Comparison of ENCODE assay signal across 8 worm cellular contexts in genomic region chrV:6270097-6270496, ce11.
TF ChIP-seq lines count a peak whose summit lies in the region.

No protein-coding gene starts in this region.

TF ChIP-seq in whole organism, L1 larva, 84 proteins besides CTCF, POLR2A, EP300 and RAD21:
- no peak for TF ChIP-seq lin-15B (tag; optimal IDR thresholded peaks at IDR 0.05; lab: Kevin White, UChicago)
- peak; percentile 3 for TF ChIP-seq mep-1 (tag; optimal IDR thresholded peaks at IDR 0.05; lab: Kevin White, UChicago)
- no peak for TF ChIP-seq efl-1 (optimal IDR thresholded peaks at IDR 0.05; lab: Kevin White, UChicago)
- TF ChIP-seq efl-1 (GFP tag; optimal IDR thresholded peaks at IDR 0.05 in 1 of 2; lab: Kevin White, UChicago): peak in 1 of 2 experiments; percentile 83
- TF ChIP-seq lin-14 (GFP tag; optimal IDR thresholded peaks at IDR 0.05; lab: Kevin White, UChicago): peak; percentile 41
- peak; percentile 32 for TF ChIP-seq rnt-1 (tag; optimal IDR thresholded peaks at IDR 0.05; lab: Kevin White, UChicago)
- no peak for TF ChIP-seq aha-1 (tag; optimal IDR thresholded peaks at IDR 0.05; lab: Kevin White, UChicago)
- no peak for TF ChIP-seq sox-4 (tag; optimal IDR thresholded peaks at IDR 0.05; lab: Kevin White, UChicago)

TF ChIP-seq in whole organism, L2 larva, 48 proteins besides CTCF, POLR2A, EP300 and RAD21:
- TF ChIP-seq nhr-129 (tag; optimal IDR thresholded peaks at IDR 0.05; lab: Kevin White, UChicago): peak; percentile 43
- no peak for TF ChIP-seq unc-39 (tag; optimal IDR thresholded peaks at IDR 0.05; lab: Kevin White, UChicago)
- peak; percentile 4 for TF ChIP-seq sma-9 (GFP tag; optimal IDR thresholded peaks at IDR 0.05; lab: Kevin White, UChicago)
- TF ChIP-seq sma-9 (tag; optimal IDR thresholded peaks at IDR 0.05; lab: Kevin White, UChicago): no peak
- TF ChIP-seq F13H6.1 (tag; optimal IDR thresholded peaks at IDR 0.05; lab: Kevin White, UChicago): peak; percentile 42
- TF ChIP-seq lsy-2 (tag; optimal IDR thresholded peaks at IDR 0.05; lab: Kevin White, UChicago): no peak
- peak; percentile 18 for TF ChIP-seq mab-5 (tag; optimal IDR thresholded peaks at IDR 0.05; lab: Kevin White, UChicago)
- peak; percentile 16 for TF ChIP-seq C34F6.9 (tag; optimal IDR thresholded peaks at IDR 0.05; lab: Kevin White, UChicago)
- TF ChIP-seq skn-1 (tag; optimal IDR thresholded peaks at IDR 0.05; lab: Kevin White, UChicago): no peak

TF ChIP-seq in whole organism, L3 larva, 47 proteins besides CTCF, POLR2A, EP300 and RAD21:
- peak; percentile 67 for TF ChIP-seq pha-4 (tag; optimal IDR thresholded peaks at IDR 0.05; lab: Kevin White, UChicago)
- peak; percentile 19 for TF ChIP-seq nfya-1 (tag; optimal IDR thresholded peaks at IDR 0.05; lab: Kevin White, UChicago; ENCODE audit: insufficient read depth)
- no peak for TF ChIP-seq nhr-12 (tag; optimal IDR thresholded peaks at IDR 0.05; lab: Kevin White, UChicago)

TF ChIP-seq in whole organism, L4 larva, 104 proteins besides CTCF, POLR2A, EP300 and RAD21 (continues in another document):
- no peak for TF ChIP-seq T26A8.4 (GFP tag; IDR thresholded peaks at IDR 0.05; lab: Robert Waterston, UW)
- no peak for TF ChIP-seq skn-1 (tag; optimal IDR thresholded peaks at IDR 0.05; lab: Kevin White, UChicago)
- TF ChIP-seq dve-1 (tag; optimal IDR thresholded peaks at IDR 0.05; lab: Kevin White, UChicago; ENCODE audit: insufficient read depth): peak; percentile 7
- TF ChIP-seq hlh-11 (tag; optimal IDR thresholded peaks at IDR 0.05; lab: Kevin White, UChicago): peak; percentile 30
- TF ChIP-seq D1046.2 (GFP tag; IDR thresholded peaks at IDR 0.05; lab: Robert Waterston, UW): no peak
- TF ChIP-seq F49E8.2 (tag; optimal IDR thresholded peaks at IDR 0.05; lab: Kevin White, UChicago; ENCODE audit: borderline replicate concordance): no peak
- TF ChIP-seq hlh-30 (tag; optimal IDR thresholded peaks at IDR 0.05; lab: Kevin White, UChicago; ENCODE audit: insufficient read depth): peak; percentile 48
- no peak for TF ChIP-seq ctbp-1 (GFP tag; IDR thresholded peaks at IDR 0.05; lab: Robert Waterston, UW)
- no peak for TF ChIP-seq lin-38 (GFP tag; IDR thresholded peaks at IDR 0.05; lab: Robert Waterston, UW)
- no peak for TF ChIP-seq F44E2.7 (GFP tag; IDR thresholded peaks at IDR 0.05; lab: Robert Waterston, UW)
- no peak for TF ChIP-seq fkh-10 (GFP tag; optimal IDR thresholded peaks at IDR 0.05; lab: Kevin White, UChicago)
- TF ChIP-seq nhr-25 (tag; optimal IDR thresholded peaks at IDR 0.05; lab: Kevin White, UChicago; ENCODE audit: borderline replicate concordance, insufficient read depth): no peak
- no peak for TF ChIP-seq ceh-32 (tag; optimal IDR thresholded peaks at IDR 0.05; lab: Kevin White, UChicago; ENCODE audit: poor library complexity)
- no peak for TF ChIP-seq lim-7 (GFP tag; IDR thresholded peaks at IDR 0.05; lab: Robert Waterston, UW)

TF ChIP-seq in whole organism, early embryonic, 17 proteins besides CTCF, POLR2A, EP300 and RAD21 (continues in another document):
- TF ChIP-seq hmg-4 (GFP tag; optimal IDR thresholded peaks at IDR 0.05; lab: Kevin White, UChicago) (no peak), sea-1 (GFP tag; conservative IDR thresholded peaks at IDR 0.05; lab: Robert Waterston, UW) (no peak), scrt-1 (GFP tag; IDR thresholded peaks at IDR 0.05; lab: Robert Waterston, UW) (0 out of 2 replicates have a peak, but pooled peaks have one; percentile 15), ceh-36 (tag; optimal IDR thresholded peaks at IDR 0.05; lab: Kevin White, UChicago) (no peak), hmbx-1 (tag; optimal IDR thresholded peaks at IDR 0.05; lab: Kevin White, UChicago) (no peak), pes-1 (GFP tag; IDR thresholded peaks at IDR 0.05; lab: Robert Waterston, UW) (no peak), tra-4 (tag; optimal IDR thresholded peaks at IDR 0.05; lab: Kevin White, UChicago) (no peak), ceh-13 (GFP tag; optimal IDR thresholded peaks at IDR 0.05; lab: Kevin White, UChicago) (no peak), B0310.2 (tag; optimal IDR thresholded peaks at IDR 0.05; lab: Kevin White, UChicago) (no peak), tbx-37 (GFP tag; conservative IDR thresholded peaks at IDR 0.05; lab: Robert Waterston, UW) (no peak), ets-7 (tag; optimal IDR thresholded peaks at IDR 0.05; lab: Kevin White, UChicago) (no peak), flt-1 (GFP tag; IDR thresholded peaks at IDR 0.05; lab: Robert Waterston, UW) (no peak), F13C5.2 (tag; optimal IDR thresholded peaks at IDR 0.05; lab: Kevin White, UChicago) (peak; percentile 4), ama-1 (optimal IDR thresholded peaks at IDR 0.05; lab: Kevin White, UChicago) (no peak), tbx-11 (GFP tag; IDR thresholded peaks at IDR 0.05; lab: Robert Waterston, UW) (no peak), hnd-1 (tag; optimal IDR thresholded peaks at IDR 0.05; lab: Kevin White, UChicago) (no peak)

TF ChIP-seq in whole organism, late embryonic, 69 proteins besides CTCF, POLR2A, EP300 and RAD21 (continues in another document):
- TF ChIP-seq eyg-1 (tag; optimal IDR thresholded peaks at IDR 0.05; lab: Kevin White, UChicago) (no peak), unc-3 (GFP tag; conservative IDR thresholded peaks at IDR 0.05; lab: Robert Waterston, UW) (0 out of 2 replicates have a peak, but pooled peaks have one; percentile 11), unc-3 (tag; optimal IDR thresholded peaks at IDR 0.05; lab: Kevin White, UChicago) (no peak), ceh-48 (tag; optimal IDR thresholded peaks at IDR 0.05; lab: Kevin White, UChicago) (no peak), K09A11.1 (tag; optimal IDR thresholded peaks at IDR 0.05; lab: Kevin White, UChicago; ENCODE audit: insufficient read depth) (no peak), hlh-8 (tag; optimal IDR thresholded peaks at IDR 0.05; lab: Kevin White, UChicago) (peak; percentile 15), ceh-30 (tag; optimal IDR thresholded peaks at IDR 0.05; lab: Kevin White, UChicago) (no peak), ztf-16 (tag; optimal IDR thresholded peaks at IDR 0.05; lab: Kevin White, UChicago) (no peak), pha-4 (tag; optimal IDR thresholded peaks at IDR 0.05; lab: Kevin White, UChicago) (no peak), ceh-19 (GFP tag; optimal IDR thresholded peaks at IDR 0.05; lab: Kevin White, UChicago) (no peak), rnt-1 (tag; optimal IDR thresholded peaks at IDR 0.05; lab: Kevin White, UChicago) (no peak), sox-2 (GFP tag; IDR thresholded peaks at IDR 0.05; lab: Robert Waterston, UW) (no peak), mec-3 (tag; optimal IDR thresholded peaks at IDR 0.05; lab: Kevin White, UChicago; ENCODE audit: borderline replicate concordance) (no peak), lim-6 (tag; optimal IDR thresholded peaks at IDR 0.05; lab: Kevin White, UChicago) (no peak), fkh-10 (GFP tag; optimal IDR thresholded peaks at IDR 0.05; lab: Kevin White, UChicago) (no peak), fax-1 (tag; optimal IDR thresholded peaks at IDR 0.05; lab: Kevin White, UChicago) (no peak)

TF ChIP-seq in whole organism, midembryonic, 9 proteins besides CTCF, POLR2A, EP300 and RAD21:
- no peak for TF ChIP-seq med-1 (GFP tag; optimal IDR thresholded peaks at IDR 0.05; lab: Kevin White, UChicago; ENCODE audit: insufficient read depth)
- TF ChIP-seq flt-1 (GFP tag; IDR thresholded peaks at IDR 0.05; lab: Robert Waterston, UW): 0 out of 2 replicates have a peak, but pooled peaks have one; percentile 4

TF ChIP-seq in whole organism, mixed stage, embryonic, 35 proteins besides CTCF, POLR2A, EP300 and RAD21:
- no peak for TF ChIP-seq elt-1 (tag; optimal IDR thresholded peaks at IDR 0.05; lab: Kevin White, UChicago; ENCODE audit: borderline replicate concordance, insufficient read depth)
- peak; percentile 46 for TF ChIP-seq unc-120 (tag; optimal IDR thresholded peaks at IDR 0.05; lab: Kevin White, UChicago; ENCODE audit: poor library complexity, severe bottlenecking)
- peak; percentile 81 for TF ChIP-seq hlh-1 (tag; optimal IDR thresholded peaks at IDR 0.05; lab: Kevin White, UChicago)
- TF ChIP-seq pha-4 (tag; optimal IDR thresholded peaks at IDR 0.05; lab: Kevin White, UChicago): peak; percentile 4
- TF ChIP-seq nhr-237 (tag; optimal IDR thresholded peaks at IDR 0.05; lab: Kevin White, UChicago): peak; percentile 51
- TF ChIP-seq elt-3 (tag; optimal IDR thresholded peaks at IDR 0.05; lab: Kevin White, UChicago): no peak

Comparison
In these comparisons a context has a peak if more than half of its experiments do, and no peak if none do; other contexts are left out.
1. Of the 29 proteins assayed by ChIP-seq in both whole organism, L4 larva and whole organism, L1 larva: peak only in whole organism, L4 larva: none; only in whole organism, L1 larva: mep-1; in both: none; in neither: 27; mixed calls (peak in some experiments, not most) for 1.